Worm (Caenorhabditis elegans) whole organism, late embryonic: Measurements from ENCODE around the gene T02B11.6.

Experiments
- C08G9.2 ChIP-seq: sonication (generic microtip); optimal IDR thresholded peaks from 2 replicates; lab custom pipeline; 2016; ENCODE audit warnings: mild to moderate bottlenecking, missing genetic modification characterization, moderate library complexity, missing compliant biosample characterization
- C38D4.7 ChIP-seq: fragments of 200-800 bp; sonication (Bioruptor generic); optimal IDR thresholded peaks from 2 replicates; lab custom pipeline; 2018; ENCODE audit warnings: mild to moderate bottlenecking, missing genetic modification characterization, moderate library complexity, missing compliant biosample characterization
- F13H6.1 ChIP-seq: sonication (generic microtip); optimal IDR thresholded peaks from 2 replicates; lab custom pipeline; 2016; ENCODE audit warnings: missing genetic modification characterization, missing compliant biosample characterization
- K09A11.1 ChIP-seq: sonication (generic microtip); optimal IDR thresholded peaks from 2 replicates; lab custom pipeline; 2017; ENCODE audit warnings: antibody characterized with exemption, mild to moderate bottlenecking, missing genetic modification characterization, missing compliant biosample characterization; ENCODE audit not compliant: insufficient read depth
- T23F11.4 ChIP-seq: fragments of 200-800 bp; sonication (Bioruptor generic); optimal IDR thresholded peaks from 2 replicates; lab custom pipeline; 2018; ENCODE audit warnings: mild to moderate bottlenecking, missing genetic modification characterization, missing compliant biosample characterization
- Y22D7AL.16 ChIP-seq: sonication (generic microtip); optimal IDR thresholded peaks from 2 replicates; lab custom pipeline; 2016; ENCODE audit warnings: missing genetic modification characterization, missing compliant biosample characterization
- ahr-1 ChIP-seq: sonication (generic microtip); optimal IDR thresholded peaks from 2 replicates; lab custom pipeline; 2016; ENCODE audit warnings: missing genetic modification characterization, missing compliant biosample characterization
- ama-1 ChIP-seq: fragments of 150-350 bp; optimal IDR thresholded peaks from 2 replicates; lab custom pipeline; 2014
- ceh-14 ChIP-seq: sonication (generic microtip); optimal IDR thresholded peaks from 2 replicates; lab custom pipeline; 2016; ENCODE audit warnings: missing genotype, missing genetic modification characterization, missing compliant biosample characterization
- ceh-18 ChIP-seq: sonication (generic microtip); optimal IDR thresholded peaks from 2 replicates; lab custom pipeline; 2016; ENCODE audit warnings: missing genetic modification characterization, missing compliant biosample characterization
- ceh-2 ChIP-seq: sonication (generic microtip); optimal IDR thresholded peaks from 2 replicates; lab custom pipeline; 2016; ENCODE audit warnings: missing genotype, missing genetic modification characterization, missing compliant biosample characterization
- ceh-22 ChIP-seq: sonication (generic microtip); optimal IDR thresholded peaks from 2 replicates; lab custom pipeline; 2017; ENCODE audit warnings: missing biosample characterization, missing genetic modification characterization
- ceh-24 ChIP-seq: sonication (generic microtip); optimal IDR thresholded peaks from 2 replicates; lab custom pipeline; 2016; ENCODE audit warnings: mild to moderate bottlenecking, missing genetic modification characterization, missing compliant biosample characterization
- ceh-34 ChIP-seq: sonication (generic microtip); optimal IDR thresholded peaks from 2 replicates; lab custom pipeline; 2016; ENCODE audit warnings: mild to moderate bottlenecking, missing genetic modification characterization, missing compliant biosample characterization
- ceh-6 ChIP-seq: fragments of 200-800 bp; sonication (Bioruptor generic); optimal IDR thresholded peaks from 2 replicates; lab custom pipeline; 2018; ENCODE audit warnings: mild to moderate bottlenecking, missing genetic modification characterization, missing compliant biosample characterization
- ceh-9 ChIP-seq: sonication (generic microtip); optimal IDR thresholded peaks from 2 replicates; lab custom pipeline; 2016; ENCODE audit warnings: mild to moderate bottlenecking, missing genetic modification characterization, inconsistent platforms, missing compliant biosample characterization
- dmd-4 ChIP-seq: sonication (generic microtip); optimal IDR thresholded peaks from 2 replicates; lab custom pipeline; 2016; ENCODE audit warnings: borderline replicate concordance, missing genetic modification characterization, missing compliant biosample characterization
- dve-1 ChIP-seq: sonication (generic microtip); optimal IDR thresholded peaks from 2 replicates; lab custom pipeline; 2017; ENCODE audit warnings: antibody characterized with exemption, mild to moderate bottlenecking, missing genetic modification characterization, missing compliant biosample characterization
- fkh-6 ChIP-seq: sonication (generic microtip); optimal IDR thresholded peaks from 2 replicates; lab custom pipeline; 2016; ENCODE audit warnings: missing genetic modification characterization, missing compliant biosample characterization
- gmeb-2 ChIP-seq: sonication (generic microtip); optimal IDR thresholded peaks from 2 replicates; lab custom pipeline; 2016; ENCODE audit warnings: missing genetic modification characterization, inconsistent platforms, missing compliant biosample characterization
- hlh-13 ChIP-seq: fragments of 200-800 bp; sonication (Bioruptor generic); optimal IDR thresholded peaks from 2 replicates; lab custom pipeline; 2018; ENCODE audit warnings: mild to moderate bottlenecking, missing genetic modification characterization, missing compliant biosample characterization
- hlh-15 ChIP-seq: sonication (generic microtip); optimal IDR thresholded peaks from 2 replicates; lab custom pipeline; 2016; ENCODE audit warnings: missing genetic modification characterization, missing compliant biosample characterization
- hlh-8 ChIP-seq: sonication (generic microtip); optimal IDR thresholded peaks from 2 replicates; lab custom pipeline; 2016; ENCODE audit warnings: missing genotype, missing genetic modification characterization, missing compliant biosample characterization
- madf-2 ChIP-seq: sonication (generic microtip); optimal IDR thresholded peaks from 2 replicates; lab custom pipeline; 2017; ENCODE audit warnings: missing genetic modification characterization, missing compliant biosample characterization
- nfya-1 ChIP-seq: sonication (generic microtip); optimal IDR thresholded peaks from 2 replicates; lab custom pipeline; 2017; ENCODE audit warnings: missing genetic modification characterization, mild to moderate bottlenecking, missing compliant biosample characterization, antibody characterized with exemption, moderate library complexity
- nhr-11 ChIP-seq: fragments of 150-350 bp; optimal IDR thresholded peaks from 2 replicates; lab custom pipeline; 2014; ENCODE audit warnings: missing biosample characterization, missing genetic modification characterization
- pax-1 ChIP-seq: fragments of 150-350 bp; optimal IDR thresholded peaks from 2 replicates; lab custom pipeline; 2014; ENCODE audit warnings: missing biosample characterization, missing genetic modification characterization
- pha-2 ChIP-seq: sonication (generic microtip); optimal IDR thresholded peaks from 2 replicates; lab custom pipeline; 2017; ENCODE audit warnings: mild to moderate bottlenecking, missing genetic modification characterization, missing compliant biosample characterization
- pha-4 ChIP-seq: fragments of 150-350 bp; optimal IDR thresholded peaks from 2 replicates; lab custom pipeline; 2018; ENCODE audit warnings: missing biosample characterization, missing genetic modification reagents, missing genetic modification characterization
- pqm-1 ChIP-seq: sonication (generic microtip); optimal IDR thresholded peaks from 2 replicates; lab custom pipeline; 2016; ENCODE audit warnings: missing genetic modification characterization, missing compliant biosample characterization
- pros-1 ChIP-seq: fragments of 150-350 bp; optimal IDR thresholded peaks from 2 replicates; lab custom pipeline; 2014; ENCODE audit warnings: missing biosample characterization, missing genetic modification reagents, missing genetic modification characterization
- rnt-1 ChIP-seq: sonication (generic microtip); optimal IDR thresholded peaks from 2 replicates; lab custom pipeline; 2016; ENCODE audit warnings: missing genetic modification characterization, missing compliant biosample characterization
- sox-4 ChIP-seq: sonication (generic microtip); optimal IDR thresholded peaks from 2 replicates; lab custom pipeline; 2017; ENCODE audit warnings: mild to moderate bottlenecking, missing genetic modification characterization, inconsistent platforms, missing compliant biosample characterization
- tbx-2 ChIP-seq: sonication (generic microtip); optimal IDR thresholded peaks from 2 replicates; lab custom pipeline; 2016; ENCODE audit warnings: missing genetic modification characterization, missing compliant biosample characterization
- tbx-7 ChIP-seq: sonication (generic microtip); optimal IDR thresholded peaks from 2 replicates; lab custom pipeline; 2016; ENCODE audit warnings: missing genotype, missing genetic modification characterization, missing compliant biosample characterization
- ttx-3 ChIP-seq: sonication (generic microtip); optimal IDR thresholded peaks from 2 replicates; lab custom pipeline; 2016; ENCODE audit warnings: missing genetic modification reagents, missing genetic modification characterization, missing compliant biosample characterization
- zip-5 ChIP-seq: sonication (generic microtip); optimal IDR thresholded peaks from 2 replicates; lab custom pipeline; 2016; ENCODE audit warnings: missing genetic modification characterization, missing compliant biosample characterization
- ztf-16 ChIP-seq: sonication (generic microtip); optimal IDR thresholded peaks from 2 replicates; lab custom pipeline; 2017; ENCODE audit warnings: missing genetic modification characterization, missing compliant biosample characterization

Gene T02B11.6

ce11 chrV:884324-884723 lies 4.8 kb downstream of the T02B11.6 start, which contains the start of gene srj-38:
Gene srj-38, minus strand, starts transcription at chrV:884424.
- TF ChIP-seq pqm-1 (no peak), zip-5 (tag; lab: Kevin White, UChicago) (no peak), nfya-1 (no peak), pha-4 (no peak), ceh-18 (tag; lab: Kevin White, UChicago) (no peak), ceh-22 (tag; lab: Kevin White, UChicago) (no peak), dmd-4 (tag; lab: Kevin White, UChicago) (no peak), dve-1 (tag; lab: Kevin White, UChicago) (no peak), tbx-2 (tag; lab: Kevin White, UChicago) (no peak), fkh-6 (tag; lab: Kevin White, UChicago) (no peak), ceh-9 (tag; lab: Kevin White, UChicago) (no peak), pros-1 (tag; lab: Kevin White, UChicago) (no peak), ttx-3 (tag; lab: Kevin White, UChicago) (no peak), pax-1 (tag; lab: Kevin White, UChicago) (no peak), F13H6.1 (no peak)

DNA sequence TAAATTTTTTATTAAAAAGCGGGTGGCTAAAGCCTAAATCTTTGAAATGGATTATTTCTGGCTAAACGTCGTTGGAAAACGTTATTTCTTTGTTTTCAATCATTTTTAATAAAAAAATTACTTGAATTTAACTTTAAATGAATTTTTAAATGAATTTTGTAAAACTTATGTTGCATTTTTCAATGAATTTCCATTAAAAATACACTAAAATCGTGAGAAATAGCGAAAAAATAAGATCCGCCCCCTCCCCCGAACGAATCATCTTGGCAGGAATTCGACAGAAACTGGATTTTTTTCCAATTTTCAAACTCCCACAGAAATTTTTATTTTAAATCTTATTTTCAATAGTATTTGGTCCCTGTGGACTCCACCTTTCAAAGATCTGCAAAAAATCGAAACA lies 9.9 kb downstream of the T02B11.6 start, which contains the start of gene srg-53:
TSS of gene srg-53 (plus strand) at position 301 of the 400 bp plus-strand sequence.
- no peak for TF ChIP-seq ceh-6 (GFP tag; lab: Kevin White, UChicago)
- no peak for TF ChIP-seq C38D4.7 (GFP tag; lab: Kevin White, UChicago)
- no peak for TF ChIP-seq F13H6.1
- no peak for TF ChIP-seq Y22D7AL.16 (tag; lab: Kevin White, UChicago)
- no peak for TF ChIP-seq dmd-4 (tag; lab: Kevin White, UChicago)
- TF ChIP-seq ama-1 (lab: Kevin White, UChicago), result no peak
- TF ChIP-seq ceh-14, result no peak
- TF ChIP-seq hlh-15 (tag; lab: Kevin White, UChicago), result no peak
- no peak for TF ChIP-seq C08G9.2 (tag; lab: Kevin White, UChicago)
- TF ChIP-seq madf-2 (tag; lab: Kevin White, UChicago), result no peak
- no peak for TF ChIP-seq fkh-6 (tag; lab: Kevin White, UChicago)
- no peak for TF ChIP-seq nfya-1
- no peak for TF ChIP-seq ztf-16 (tag; lab: Kevin White, UChicago)
- no peak for TF ChIP-seq pros-1 (tag; lab: Kevin White, UChicago)
- no peak for TF ChIP-seq ceh-34 (tag; lab: Kevin White, UChicago)
- TF ChIP-seq pha-2 (tag; lab: Kevin White, UChicago), result no peak

ce11 chrV:878567-878966 lies 10.5 kb downstream of the T02B11.6 start, which contains the start of gene T02B11.8:
Gene T02B11.8, minus strand, starts transcription at chrV:878667.
- no peak for TF ChIP-seq madf-2 (tag; lab: Kevin White, UChicago)
- no peak for TF ChIP-seq ceh-2

ce11 chrV:875945-876344 lies 13.2 kb downstream of the T02B11.6 start, which contains the start of gene T02B11.9:
Gene T02B11.9, plus strand, starts transcription at chrV:876245.
- TF ChIP-seq C38D4.7 (GFP tag; lab: Kevin White, UChicago), result no peak
- TF ChIP-seq hlh-13 (GFP tag; lab: Kevin White, UChicago), result no peak
- no peak for TF ChIP-seq dmd-4 (tag; lab: Kevin White, UChicago)
- TF ChIP-seq ceh-6 (GFP tag; lab: Kevin White, UChicago), result no peak
- TF ChIP-seq ztf-16 (tag; lab: Kevin White, UChicago), result no peak
- no peak for TF ChIP-seq pha-4
- TF ChIP-seq ahr-1 (tag; lab: Kevin White, UChicago), result no peak
- TF ChIP-seq nhr-11, result no peak
- TF ChIP-seq ceh-24, result no peak
- TF ChIP-seq T23F11.4 (GFP tag; lab: Kevin White, UChicago), result no peak
- no peak for TF ChIP-seq hlh-15 (tag; lab: Kevin White, UChicago)
- no peak for TF ChIP-seq hlh-8 (tag; lab: Kevin White, UChicago)
- TF ChIP-seq gmeb-2 (tag; lab: Kevin White, UChicago), result no peak
- no peak for TF ChIP-seq rnt-1 (tag; lab: Kevin White, UChicago)
- TF ChIP-seq sox-4 (tag; lab: Kevin White, UChicago), result no peak
- no peak for TF ChIP-seq pqm-1
- TF ChIP-seq dve-1 (tag; lab: Kevin White, UChicago), result no peak
- TF ChIP-seq K09A11.1 (tag; lab: Kevin White, UChicago), result no peak
- TF ChIP-seq tbx-7, result no peak
- no peak for TF ChIP-seq ceh-18 (tag; lab: Kevin White, UChicago)
